Worm (Caenorhabditis elegans): ENCODE data around the gene Y69E1A.1.

The Y69E1A.1 gene

DNA sequence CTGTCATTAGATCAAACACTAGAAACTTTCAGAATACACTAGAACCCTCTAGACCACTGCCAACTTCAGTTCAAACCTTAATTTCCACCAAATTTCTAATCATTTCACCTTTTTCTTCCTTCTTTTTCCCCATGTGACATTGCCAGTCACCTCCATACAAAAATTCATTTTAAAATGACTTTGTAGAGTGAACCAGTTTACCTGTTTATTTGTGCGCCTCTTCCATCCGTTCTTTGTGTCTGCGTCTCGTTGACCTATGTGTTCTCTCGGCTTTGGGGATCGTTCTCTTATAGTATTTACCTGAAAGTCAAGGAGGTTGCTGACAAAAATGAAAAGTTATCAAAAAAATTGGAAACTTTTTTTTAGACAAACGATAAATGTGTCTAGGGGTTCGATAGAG, 31.9 kb upstream of the Y69E1A.1 start:
- peak; percentile 6 for TF ChIP-seq nhr-25 (tag; optimal IDR thresholded peaks at IDR 0.05)
- peak; percentile 38 for TF ChIP-seq pha-4 (tag; optimal IDR thresholded peaks at IDR 0.05)
- no peak for TF ChIP-seq lin-15B (tag; optimal IDR thresholded peaks at IDR 0.05)
- TF ChIP-seq elt-2 (tag; optimal IDR thresholded peaks at IDR 0.05): peak; percentile 17

DNA sequence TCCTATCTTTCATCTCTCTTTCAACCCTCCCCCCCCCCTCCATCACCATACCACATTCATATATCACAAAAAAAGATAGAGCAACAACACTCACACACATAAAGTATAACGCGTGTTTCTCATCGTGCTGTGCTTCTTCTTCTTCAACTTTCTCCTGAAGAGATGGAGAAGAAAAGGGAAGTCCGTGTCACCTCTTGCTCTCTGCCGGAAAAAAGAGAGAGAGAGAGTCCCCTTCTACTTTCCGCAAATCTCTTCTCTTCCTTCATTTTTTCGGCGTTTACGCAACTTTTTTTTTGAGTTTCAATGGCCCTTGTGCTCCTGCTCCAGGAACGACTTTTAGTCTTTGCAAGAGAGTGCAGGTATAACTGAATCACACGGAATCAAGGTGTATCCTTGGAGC, 31.0 kb upstream of the Y69E1A.1 start:
- TF ChIP-seq nfya-1 (tag; optimal IDR thresholded peaks at IDR 0.05; ENCODE audit: insufficient read depth): peak; percentile 30
- peak; percentile 53 for TF ChIP-seq fkh-10 (GFP tag; optimal IDR thresholded peaks at IDR 0.05)
- TF ChIP-seq fkh-2 (tag; optimal IDR thresholded peaks at IDR 0.05): no peak
- TF ChIP-seq lin-39 (tag; optimal IDR thresholded peaks at IDR 0.05): peak; percentile 34
- no peak for TF ChIP-seq fos-1 (tag; optimal IDR thresholded peaks at IDR 0.05)
- TF ChIP-seq egl-5 (tag; optimal IDR thresholded peaks at IDR 0.05): peak; percentile 12

DNA sequence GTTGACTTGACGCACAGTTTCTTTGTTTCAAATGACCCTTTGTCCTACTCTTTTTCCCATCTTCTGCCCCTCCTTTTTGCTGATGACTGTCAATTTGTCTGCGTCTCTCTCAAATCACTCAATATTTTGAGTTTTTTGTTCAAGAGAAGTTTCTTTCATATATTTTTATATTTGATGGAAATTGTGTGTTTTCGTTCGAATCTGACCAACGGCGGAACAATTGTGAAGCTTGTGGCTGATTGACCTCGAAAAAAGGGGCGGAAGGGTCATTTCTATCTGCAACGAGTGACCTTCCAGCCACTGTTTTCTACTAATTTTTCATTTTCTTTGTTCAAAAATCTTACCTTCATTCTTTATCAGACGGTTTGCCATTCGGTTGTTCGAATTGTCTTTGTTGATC, 29.9 kb upstream of the Y69E1A.1 start:
- TF ChIP-seq skn-1 (tag; optimal IDR thresholded peaks at IDR 0.05) (no peak), tbx-2 (tag; optimal IDR thresholded peaks at IDR 0.05) (no peak), nhr-25 (tag; optimal IDR thresholded peaks at IDR 0.05) (peak; percentile 61), ceh-28 (tag; optimal IDR thresholded peaks at IDR 0.05) (no peak)

DNA sequence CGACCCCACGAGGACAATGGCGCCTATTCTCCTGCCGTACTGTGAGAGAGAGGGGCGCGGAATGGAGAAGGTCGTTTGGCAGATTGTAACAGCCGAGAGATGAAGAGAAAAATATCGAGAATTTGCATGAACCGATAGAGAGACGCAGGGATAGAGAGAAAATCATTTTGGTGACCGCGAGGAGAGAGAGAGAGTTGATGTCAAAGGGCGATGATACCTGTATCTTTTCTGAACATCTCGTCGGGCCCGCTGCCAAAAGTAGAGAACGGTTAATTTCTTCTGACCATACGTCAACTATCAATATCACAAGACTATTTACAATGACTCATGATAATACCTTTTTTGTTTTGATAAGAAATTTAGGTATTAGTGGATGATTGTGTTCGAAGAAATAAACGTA, 27.3 kb upstream of the Y69E1A.1 start:
- TF ChIP-seq pha-4 (tag; optimal IDR thresholded peaks at IDR 0.05): peak; percentile 55
- peak; percentile 21 for TF ChIP-seq ceh-28 (tag; optimal IDR thresholded peaks at IDR 0.05)
- TF ChIP-seq lsy-12 (tag; optimal IDR thresholded peaks at IDR 0.05): no peak
- peak; percentile 95 for TF ChIP-seq nhr-25 (tag; optimal IDR thresholded peaks at IDR 0.05)
- no peak for TF ChIP-seq R02D3.7 (tag; optimal IDR thresholded peaks at IDR 0.05)
- TF ChIP-seq nhr-23 (tag; optimal IDR thresholded peaks at IDR 0.05): peak; percentile 46
- no peak for TF ChIP-seq ceh-16 (tag; optimal IDR thresholded peaks at IDR 0.05)
- peak; percentile 22 for TF ChIP-seq pqm-1 (tag; optimal IDR thresholded peaks at IDR 0.05)
- TF ChIP-seq tbx-2 (tag; optimal IDR thresholded peaks at IDR 0.05): no peak
- TF ChIP-seq zag-1 (tag; optimal IDR thresholded peaks at IDR 0.05): no peak
- no peak for TF ChIP-seq ceh-82 (tag; optimal IDR thresholded peaks at IDR 0.05)
- no peak for TF ChIP-seq fkh-10 (GFP tag; optimal IDR thresholded peaks at IDR 0.05)
- TF ChIP-seq skn-1 (tag; optimal IDR thresholded peaks at IDR 0.05): no peak
- TF ChIP-seq unc-39 (tag; optimal IDR thresholded peaks at IDR 0.05): no peak
- no peak for TF ChIP-seq fkh-2 (tag; optimal IDR thresholded peaks at IDR 0.05)
- TF ChIP-seq nhr-237 (tag; optimal IDR thresholded peaks at IDR 0.05): no peak
- no peak for TF ChIP-seq ztf-4 (tag; optimal IDR thresholded peaks at IDR 0.05)
- peak; percentile 24 for TF ChIP-seq nfya-1 (tag; optimal IDR thresholded peaks at IDR 0.05; ENCODE audit: insufficient read depth)
- TF ChIP-seq nhr-67 (tag; optimal IDR thresholded peaks at IDR 0.05): no peak
- TF ChIP-seq hmg-11 (tag; optimal IDR thresholded peaks at IDR 0.05): peak; percentile 24
- TF ChIP-seq ztf-11 (tag; optimal IDR thresholded peaks at IDR 0.05): no peak
- TF ChIP-seq egl-5 (tag; optimal IDR thresholded peaks at IDR 0.05): no peak
- peak; percentile 73 for TF ChIP-seq elt-1 (tag; optimal IDR thresholded peaks at IDR 0.05)
- no peak for TF ChIP-seq unc-62 (GFP tag; optimal IDR thresholded peaks at IDR 0.05)
- TF ChIP-seq nhr-76 (tag; optimal IDR thresholded peaks at IDR 0.05): no peak
- TF ChIP-seq daf-12 (tag; optimal IDR thresholded peaks at IDR 0.05): no peak
- TF ChIP-seq eor-1 (tag; optimal IDR thresholded peaks at IDR 0.05): no peak
- TF ChIP-seq snpc-4 (tag; optimal IDR thresholded peaks at IDR 0.05): no peak
- TF ChIP-seq nhr-12 (tag; optimal IDR thresholded peaks at IDR 0.05): no peak
- peak; percentile 36 for TF ChIP-seq ama-1 (optimal IDR thresholded peaks at IDR 0.05)
- TF ChIP-seq lin-15B (tag; optimal IDR thresholded peaks at IDR 0.05): no peak
- TF ChIP-seq egl-27 (tag; optimal IDR thresholded peaks at IDR 0.05): no peak
- TF ChIP-seq elt-2 (tag; optimal IDR thresholded peaks at IDR 0.05): peak; percentile 44
- TF ChIP-seq nhr-43 (tag; optimal IDR thresholded peaks at IDR 0.05; ENCODE audit: poor library complexity, severe bottlenecking): peak; percentile 61
- TF ChIP-seq ceh-9 (tag; optimal IDR thresholded peaks at IDR 0.05): no peak
- no peak for TF ChIP-seq fos-1 (tag; optimal IDR thresholded peaks at IDR 0.05)
- TF ChIP-seq nhr-11 (tag; optimal IDR thresholded peaks at IDR 0.05): no peak
- no peak for TF ChIP-seq mml-1 (tag; optimal IDR thresholded peaks at IDR 0.05)
- TF ChIP-seq elt-3 (tag; optimal IDR thresholded peaks at IDR 0.05): no peak
- TF ChIP-seq sea-2 (GFP tag; optimal IDR thresholded peaks at IDR 0.05): no peak
- TF ChIP-seq nhr-28 (tag; optimal IDR thresholded peaks at IDR 0.05): no peak
- TF ChIP-seq jun-1 (tag; optimal IDR thresholded peaks at IDR 0.05): no peak
- TF ChIP-seq aly-2 (tag; optimal IDR thresholded peaks at IDR 0.05): no peak
- no peak for TF ChIP-seq nhr-77 (tag; optimal IDR thresholded peaks at IDR 0.05)
- TF ChIP-seq mdl-1 (tag; optimal IDR thresholded peaks at IDR 0.05): peak; percentile 53

Measured in whole organism, L3 larva.